Fruit fly (Drosophila melanogaster) whole organism, embryonic: ENCODE measurements around the gene tyn.

Source experiments
- CG10366 ChIP-seq: fragments of 200-800 bp; sonication (Bioruptor generic); IDR thresholded peaks from 2 replicates; pipeline ENCODE4 v1.3.6; 2022; ENCODE audit warnings: missing biosample characterization, missing genetic modification characterization
- CG11456 ChIP-seq: fragments of 200-800 bp; sonication (Bioruptor generic); IDR thresholded peaks from 3 replicates; pipeline ENCODE4 v1.3.6; 2022; ENCODE audit warnings: missing biosample characterization, missing genetic modification characterization
- CG12104 ChIP-seq: fragments of 200-800 bp; sonication (Bioruptor generic); optimal IDR thresholded peaks from 3 replicates; lab custom pipeline; 2016; ENCODE audit warnings: missing biosample characterization, missing genetic modification characterization
- CG12155 ChIP-seq: fragments of 200-800 bp; sonication (Bioruptor generic); optimal IDR thresholded peaks from 3 replicates; lab custom pipeline; 2016; ENCODE audit warnings: missing biosample characterization, missing genetic modification characterization
- CG15269 ChIP-seq: fragments of 200-800 bp; sonication (Bioruptor generic); optimal IDR thresholded peaks from 2 replicates; lab custom pipeline; 2018; ENCODE audit warnings: missing biosample characterization, mild to moderate bottlenecking, missing genetic modification characterization, moderate library complexity
- CG16813 ChIP-seq: fragments of 200-800 bp; sonication (Bioruptor generic); IDR thresholded peaks from 3 replicates; pipeline ENCODE4 v1.3.6; 2022; ENCODE audit warnings: missing biosample characterization, missing genetic modification characterization; ENCODE audit not compliant: partially characterized antibody
- CG17829 ChIP-seq: fragments of 200-800 bp; optimal IDR thresholded peaks from 2 replicates; lab custom pipeline; 2019; ENCODE audit warnings: missing biosample characterization, mild to moderate bottlenecking, missing genetic modification characterization, moderate library complexity
- CG18011 ChIP-seq: fragments of 200-800 bp; sonication (Bioruptor generic); optimal IDR thresholded peaks from 2 replicates; lab custom pipeline; 2017; ENCODE audit warnings: missing biosample characterization, missing genetic modification characterization, mild to moderate bottlenecking, moderate library complexity, missing genotype
- CG30020 ChIP-seq: fragments of 200-800 bp; optimal IDR thresholded peaks from 2 replicates; lab custom pipeline; 2019; ENCODE audit warnings: missing biosample characterization, mild to moderate bottlenecking, missing genetic modification characterization, moderate library complexity
- CG32532 ChIP-seq: fragments of 200-800 bp; sonication (Bioruptor generic); IDR thresholded peaks from 2 replicates; pipeline ENCODE4 v1.3.6; 2022; ENCODE audit warnings: missing biosample characterization, missing genetic modification characterization
- CG34376 ChIP-seq: fragments of 200-800 bp; sonication (Bioruptor generic); optimal IDR thresholded peaks from 2 replicates; lab custom pipeline; 2018; ENCODE audit warnings: missing biosample characterization, mild to moderate bottlenecking, missing genetic modification characterization
- CG4328 ChIP-seq: fragments of 200-800 bp; sonication (Bioruptor generic); optimal IDR thresholded peaks from 3 replicates; lab custom pipeline; 2017; ENCODE audit warnings: missing biosample characterization, missing genetic modification reagents, missing genetic modification characterization
- CG5245 ChIP-seq: fragments of 200-800 bp; sonication (Bioruptor generic); optimal IDR thresholded peaks from 3 replicates; lab custom pipeline; 2016; ENCODE audit warnings: missing biosample characterization, missing genetic modification characterization
- CG7372 ChIP-seq: fragments of 200-800 bp; sonication (Bioruptor generic); IDR thresholded peaks from 2 replicates; pipeline ENCODE4 v1.3.6; 2022; ENCODE audit warnings: missing biosample characterization, missing genetic modification characterization
- CG8290 ChIP-seq, 3 experiments: fragments of 200-800 bp; sonication (Bioruptor generic); optimal IDR thresholded peaks; 2 replicates each; lab custom pipeline; 2016 to 2019; ENCODE audit warnings: missing biosample characterization in 3 of 3, missing genetic modification characterization in 3 of 3, mild to moderate bottlenecking in 2 of 3, moderate library complexity in 1 of 3
- CG8765 ChIP-seq: fragments of 200-800 bp; sonication (Bioruptor generic); IDR thresholded peaks from 2 replicates; pipeline ENCODE4 v1.3.6; 2022; ENCODE audit warnings: missing biosample characterization, missing genetic modification characterization
- CG9727 ChIP-seq: fragments of 200-800 bp; sonication (Bioruptor generic); optimal IDR thresholded peaks from 3 replicates; lab custom pipeline; 2017; ENCODE audit warnings: missing biosample characterization, mild to moderate bottlenecking, missing genetic modification characterization
- Chrac-16 ChIP-seq: fragments of 200-800 bp; sonication (Bioruptor generic); optimal IDR thresholded peaks from 3 replicates; lab custom pipeline; 2016; ENCODE audit warnings: missing biosample characterization, missing genetic modification characterization
- CoRest ChIP-seq: fragments of 200-800 bp; sonication (Bioruptor generic); optimal IDR thresholded peaks from 3 replicates; lab custom pipeline; 2018; ENCODE audit warnings: missing biosample characterization, mild to moderate bottlenecking, missing genetic modification characterization, moderate library complexity
- D ChIP-seq, 2 experiments: fragments of 200-800 bp in 1 of 2; fragments of >200 bp in 1 of 2; sonication (Bioruptor generic) in 1 of 2; optimal IDR thresholded peaks; 2 replicates in 1 of 2; 3 replicates in 1 of 2; lab custom pipeline; 2017; ENCODE audit warnings: mild to moderate bottlenecking in 1 of 2, missing biosample characterization in 1 of 2, missing genetic modification characterization in 1 of 2, missing genetic modification reagents in 1 of 2
- Dad ChIP-seq: fragments of 200-800 bp; sonication (Bioruptor generic); optimal IDR thresholded peaks from 3 replicates; lab custom pipeline; 2016; ENCODE audit warnings: missing biosample characterization, missing genetic modification characterization
- Hand ChIP-seq: fragments of 200-800 bp; sonication (Bioruptor generic); optimal IDR thresholded peaks from 2 replicates; lab custom pipeline; 2017; ENCODE audit warnings: mild to moderate bottlenecking, missing biosample characterization, missing genetic modification reagents, missing genetic modification characterization
- NFAT ChIP-seq: fragments of 200-800 bp; sonication (Bioruptor generic); IDR thresholded peaks from 2 replicates; pipeline ENCODE4 v1.3.6; 2022; ENCODE audit warnings: missing biosample characterization, missing genetic modification characterization
- NK7.1 ChIP-seq: fragments of 200-800 bp; sonication (Bioruptor generic); optimal IDR thresholded peaks from 3 replicates; lab custom pipeline; 2016; ENCODE audit warnings: missing biosample characterization, missing genetic modification characterization
- Pdp1 ChIP-seq, 2 experiments: fragments of 200-800 bp; sonication (Bioruptor generic); optimal IDR thresholded peaks; 3 replicates each; lab custom pipeline; 2016; ENCODE audit warnings: missing biosample characterization in 2 of 2, missing genetic modification characterization in 2 of 2, mild to moderate bottlenecking in 1 of 2, moderate library complexity in 1 of 2
- Scr ChIP-seq: fragments of 200-800 bp; sonication (Bioruptor generic); IDR thresholded peaks from 2 replicates; pipeline ENCODE4 v1.3.6; 2022; ENCODE audit warnings: missing biosample characterization, missing genetic modification characterization; ENCODE audit not compliant: partially characterized antibody
- Ssrp ChIP-seq: fragments of 200-800 bp; sonication (Bioruptor generic); optimal IDR thresholded peaks from 2 replicates; lab custom pipeline; 2018; ENCODE audit warnings: missing biosample characterization, mild to moderate bottlenecking, missing genetic modification characterization, moderate library complexity
- Usf ChIP-seq: fragments of 200-800 bp; sonication (Bioruptor generic); optimal IDR thresholded peaks from 2 replicates; lab custom pipeline; 2017; ENCODE audit warnings: missing genotype, missing biosample characterization, missing genetic modification characterization
- ase ChIP-seq: fragments of 200-800 bp; sonication (Bioruptor generic); IDR thresholded peaks from 3 replicates; pipeline ENCODE4 v1.3.6; 2022; ENCODE audit warnings: missing biosample characterization, missing genetic modification characterization
- bbx ChIP-seq: fragments of 200-800 bp; sonication (Bioruptor generic); IDR thresholded peaks from 2 replicates; pipeline ENCODE4 v1.3.6; 2022; ENCODE audit warnings: missing biosample characterization, missing genetic modification characterization; ENCODE audit not compliant: partially characterized antibody
- bigmax ChIP-seq: fragments of 200-800 bp; sonication (Bioruptor generic); optimal IDR thresholded peaks from 2 replicates; lab custom pipeline; 2018; ENCODE audit warnings: missing biosample characterization, mild to moderate bottlenecking, missing genetic modification characterization
- chm ChIP-seq: fragments of 200-800 bp; sonication (Bioruptor generic); IDR thresholded peaks from 2 replicates; pipeline ENCODE4 v1.3.6; 2022; ENCODE audit warnings: missing biosample characterization, missing genetic modification characterization
- corto ChIP-seq: fragments of 200-800 bp; sonication (Bioruptor generic); optimal IDR thresholded peaks from 2 replicates; lab custom pipeline; 2016; ENCODE audit warnings: missing biosample characterization, mild to moderate bottlenecking, missing genetic modification characterization, moderate library complexity
- esg ChIP-seq: fragments of 200-800 bp; sonication (Bioruptor generic); conservative IDR thresholded peaks from 2 replicates; pipeline ENCODE4 v1.3.6; 2022; ENCODE audit warnings: missing biosample characterization, missing genetic modification characterization
- exex ChIP-seq: fragments of 200-800 bp; sonication (Bioruptor generic); optimal IDR thresholded peaks from 4 replicates; lab custom pipeline; 2018; ENCODE audit warnings: missing biosample characterization, mild to moderate bottlenecking, missing genetic modification characterization, moderate library complexity
- ftz-f1 ChIP-seq: fragments of 200-800 bp; sonication (Bioruptor generic); optimal IDR thresholded peaks from 2 replicates; lab custom pipeline; 2016; ENCODE audit warnings: missing biosample characterization, missing genetic modification characterization
- gfzf ChIP-seq: fragments of 200-800 bp; sonication (Bioruptor generic); optimal IDR thresholded peaks from 2 replicates; lab custom pipeline; 2016; ENCODE audit warnings: missing biosample characterization, mild to moderate bottlenecking, missing genetic modification characterization, moderate library complexity
- ind ChIP-seq: fragments of 200-800 bp; sonication (Bioruptor generic); optimal IDR thresholded peaks from 3 replicates; lab custom pipeline; 2016; ENCODE audit warnings: missing biosample characterization, missing genetic modification characterization
- jigr1 ChIP-seq: fragments of 200-800 bp; sonication (Bioruptor generic); IDR thresholded peaks from 3 replicates; pipeline ENCODE4 v1.3.6; 2022; ENCODE audit warnings: missing biosample characterization, missing genetic modification characterization
- nerfin-2 ChIP-seq: fragments of 200-800 bp; sonication (Bioruptor generic); IDR thresholded peaks from 2 replicates; pipeline ENCODE4 v1.3.6; 2022; ENCODE audit warnings: missing biosample characterization, missing genetic modification characterization; ENCODE audit not compliant: partially characterized antibody
- otp ChIP-seq: fragments of 200-800 bp; sonication (Bioruptor generic); IDR thresholded peaks from 3 replicates; pipeline ENCODE4, ENCODE4 v1.3.6; 2022; ENCODE audit warnings: missing biosample characterization, missing genetic modification characterization
- ranshi ChIP-seq: fragments of 200-800 bp; sonication (Bioruptor generic); IDR thresholded peaks from 2 replicates; pipeline ENCODE4 v1.3.6; 2022; ENCODE audit warnings: missing biosample characterization, missing genetic modification characterization
- scrt ChIP-seq: fragments of 200-800 bp; sonication (Bioruptor generic); optimal IDR thresholded peaks from 2 replicates; lab custom pipeline; 2018; ENCODE audit warnings: missing biosample characterization, mild to moderate bottlenecking, missing genetic modification characterization, moderate library complexity
- slp2 ChIP-seq: fragments of 200-800 bp; sonication (Bioruptor generic); optimal IDR thresholded peaks from 2 replicates; lab custom pipeline; 2016; ENCODE audit warnings: missing biosample characterization, missing genetic modification characterization
- so ChIP-seq: fragments of 200-800 bp; sonication (Bioruptor generic); IDR thresholded peaks from 3 replicates; pipeline ENCODE4 v1.3.6; 2022; ENCODE audit warnings: missing biosample characterization, missing genetic modification characterization
- sug ChIP-seq: fragments of 200-800 bp; optimal IDR thresholded peaks from 2 replicates; lab custom pipeline; 2019; ENCODE audit warnings: missing biosample characterization, mild to moderate bottlenecking, missing genetic modification characterization, moderate library complexity
- tap ChIP-seq: fragments of 200-800 bp; optimal IDR thresholded peaks from 3 replicates; lab custom pipeline; 2019; ENCODE audit warnings: missing biosample characterization, mild to moderate bottlenecking, missing genetic modification characterization, moderate library complexity
- tup ChIP-seq: fragments of 200-800 bp; sonication (Bioruptor generic); optimal IDR thresholded peaks from 2 replicates; lab custom pipeline; 2016; ENCODE audit warnings: missing biosample characterization, mild to moderate bottlenecking, missing genetic modification characterization, moderate library complexity

The tyn gene

dm6 chrX:123799-124198, 16.3 kb upstream of the tyn start (continued):
- TF ChIP-seq CG16813 (GFP tag; lab: Robert Waterston, UW) (peak; percentile 48; the same call in 1 of the 3 replicates), jigr1 (GFP tag; lab: Robert Waterston, UW) (no peak), CG12155 (GFP tag; lab: Kevin White, UChicago) (peak; percentile 100), bbx (GFP tag; lab: Robert Waterston, UW) (no peak), NK7.1 (no peak), CG8290 (GFP tag; optimal IDR thresholded peaks at IDR 0.05; lab: Kevin White, UChicago) (peak; percentile 3), CG8290 (tag; optimal IDR thresholded peaks at IDR 0.05; lab: Kevin White, UChicago) (peak in 1 of 2 experiments; percentile 48), gfzf (GFP tag; lab: Kevin White, UChicago) (peak; percentile 26), ftz-f1 (peak; percentile 61)
- TF ChIP-seq, all 482 proteins: peak for 24

- TF ChIP-seq nerfin-2 (no peak), Pdp1 (GFP tag; optimal IDR thresholded peaks at IDR 0.05; lab: Kevin White, UChicago) (peak in 1 of 2 experiments; percentile 22), Scr (no peak), Hand (GFP tag; lab: Kevin White, UChicago) (no peak), exex (tag; lab: Kevin White, UChicago) (peak; percentile 37), CG7372 (GFP tag; lab: Robert Waterston, UW) (no peak), CG8765 (GFP tag; lab: Robert Waterston, UW) (no peak)
- TF ChIP-seq, all 482 proteins: peak for 2
Observed at dm6 chrX:126614-127013, 13.5 kb upstream of the tyn start, which contains the start of gene CG17636. CG17636 (minus strand) TSS chrX:126714.

- no peak for TF ChIP-seq CG12104 (GFP tag; lab: Kevin White, UChicago)
- TF ChIP-seq corto (GFP tag; lab: Kevin White, UChicago), result no peak
- no peak for TF ChIP-seq CoRest (tag; lab: Kevin White, UChicago)
- no peak for TF ChIP-seq scrt (GFP tag; lab: Kevin White, UChicago)
- TF ChIP-seq Dad (GFP tag; lab: Kevin White, UChicago), result no peak
- no peak for TF ChIP-seq tap (tag; lab: Kevin White, UChicago)
- no peak for TF ChIP-seq Usf
- no peak for TF ChIP-seq CG4328 (GFP tag; lab: Kevin White, UChicago)
- no peak for TF ChIP-seq ase
- no peak for TF ChIP-seq esg (GFP tag; lab: Robert Waterston, UW)
- no peak for TF ChIP-seq CG17829 (tag; lab: Kevin White, UChicago)
- no peak for TF ChIP-seq ind
- TF ChIP-seq CG32532, result no peak
- TF ChIP-seq CG18011 (GFP tag; lab: Kevin White, UChicago), result no peak
- no peak for TF ChIP-seq CG10366 (GFP tag; lab: Robert Waterston, UW)
- TF ChIP-seq sug (tag; lab: Kevin White, UChicago), result no peak
- no peak for TF ChIP-seq tup (GFP tag; lab: Kevin White, UChicago)
- no peak for TF ChIP-seq chm (GFP tag; lab: Robert Waterston, UW)
- no peak for TF ChIP-seq CG15269 (tag; lab: Kevin White, UChicago)
- no peak for TF ChIP-seq D (optimal IDR thresholded peaks at IDR 0.05; lab: Kevin White, UChicago)
- no peak for TF ChIP-seq D (GFP tag; optimal IDR thresholded peaks at IDR 0.05; lab: Kevin White, UChicago)
- no peak for TF ChIP-seq Ssrp (tag; lab: Kevin White, UChicago)
- no peak for TF ChIP-seq CG11456 (GFP tag; lab: Robert Waterston, UW)
- TF ChIP-seq otp (GFP tag; lab: Robert Waterston, UW), result no peak
- TF ChIP-seq Chrac-16 (GFP tag; lab: Kevin White, UChicago), result no peak
- no peak for TF ChIP-seq so
- TF ChIP-seq CG30020 (tag; lab: Kevin White, UChicago), result peak; percentile 81
- no peak for TF ChIP-seq bigmax (GFP tag; lab: Kevin White, UChicago)
- no peak for TF ChIP-seq NFAT (GFP tag; lab: Robert Waterston, UW)
- TF ChIP-seq slp2 (GFP tag; lab: Kevin White, UChicago), result no peak
- TF ChIP-seq ranshi (GFP tag; lab: Robert Waterston, UW), result no peak
- no peak for TF ChIP-seq CG9727
- TF ChIP-seq CG5245 (GFP tag; lab: Kevin White, UChicago), result no peak
- no peak for TF ChIP-seq CG34376 (GFP tag; lab: Kevin White, UChicago)
Observed at dm6 chrX:127350-127768, 12.8 kb upstream of the tyn start, which contains the start of gene RhoGAP1A. RhoGAP1A (plus strand) TSS chrX:127449.
